Worm (Caenorhabditis elegans) whole organism, L4/young adult: ENCODE measurements around the gene fbxa-72.

Experiments used
- W03F9.2 ChIP-seq: fragments of 150-350 bp; optimal IDR thresholded peaks from 2 replicates; lab custom pipeline; 2014; ENCODE audit warnings: missing biosample characterization, missing genetic modification characterization
- dao-5 ChIP-seq: sonication (generic microtip); optimal IDR thresholded peaks from 2 replicates; lab custom pipeline; 2016; ENCODE audit warnings: missing genotype, missing genetic modification characterization, moderate library complexity, missing compliant biosample characterization
- him-1 ChIP-seq: sonication (generic microtip); optimal IDR thresholded peaks from 2 replicates; lab custom pipeline; 2016; ENCODE audit warnings: missing genotype, missing genetic modification reagents, missing genetic modification characterization, missing compliant biosample characterization

Gene fbxa-72

ce11 chrV:699051-699450 is 22.5 kb upstream of the fbxa-72 start:
- TF ChIP-seq W03F9.2 (tag; lab: Kevin White, UChicago) (no peak), him-1 (no peak), dao-5 (tag; lab: Kevin White, UChicago) (no peak)

ce11 chrV:695914-696313 is 19.4 kb upstream of the fbxa-72 start, which contains the start of gene srj-52:
TSS of gene srj-52 (minus strand) at chrV:696014.
- TF ChIP-seq him-1 (no peak), W03F9.2 (tag; lab: Kevin White, UChicago) (no peak), dao-5 (tag; lab: Kevin White, UChicago) (no peak)

- TF ChIP-seq him-1 (no peak), dao-5 (tag; lab: Kevin White, UChicago) (no peak), W03F9.2 (tag; lab: Kevin White, UChicago) (no peak)
These were observed 18.1 kb upstream of the fbxa-72 start, which contains the start of gene srj-53 for ce11 chrV:694625-695024. TSS of gene srj-53 (minus strand) at chrV:694725.

- TF ChIP-seq him-1 = no peak
- TF ChIP-seq W03F9.2 (tag; lab: Kevin White, UChicago) = no peak
- TF ChIP-seq dao-5 (tag; lab: Kevin White, UChicago) = no peak
These were observed 16.3 kb upstream of the fbxa-72 start, which contains the start of gene srx-4 for ce11 chrV:692720-693422. TSS of gene srx-4 (minus strand) at chrV:692770.

ce11 chrV:689538-689937 is 13.0 kb upstream of the fbxa-72 start:
- TF ChIP-seq dao-5 (tag; lab: Kevin White, UChicago) = no peak
- TF ChIP-seq him-1 = no peak
- TF ChIP-seq W03F9.2 (tag; lab: Kevin White, UChicago) = no peak

ce11 chrV:687384-687783 is 10.8 kb upstream of the fbxa-72 start, which contains the start of gene H25P19.1:
TSS of gene H25P19.1 (plus strand) at chrV:687684.
- no peak for TF ChIP-seq dao-5 (tag; lab: Kevin White, UChicago)
- no peak for TF ChIP-seq W03F9.2 (tag; lab: Kevin White, UChicago)
- no peak for TF ChIP-seq him-1

- TF ChIP-seq him-1 (no peak), W03F9.2 (tag; lab: Kevin White, UChicago) (no peak), dao-5 (tag; lab: Kevin White, UChicago) (no peak)
These were observed 7.3 kb upstream of the fbxa-72 start, which contains the start of gene F31F4.1 for ce11 chrV:683858-684257. TSS of gene F31F4.1 (plus strand) at chrV:684060.

- TF ChIP-seq W03F9.2 (tag; lab: Kevin White, UChicago) = no peak
- no peak for TF ChIP-seq him-1
- TF ChIP-seq dao-5 (tag; lab: Kevin White, UChicago) = no peak
These were observed 5.5 kb upstream of the fbxa-72 start, which contains the start of gene srx-23 for ce11 chrV:682031-682430. TSS of gene srx-23 (plus strand) at chrV:682331.

ce11 chrV:679663-680062 is 3.1 kb upstream of the fbxa-72 start, which contains the start of gene srx-22:
TSS of gene srx-22 (plus strand) at chrV:679963.
- TF ChIP-seq him-1 (no peak), dao-5 (tag; lab: Kevin White, UChicago) (no peak), W03F9.2 (tag; lab: Kevin White, UChicago) (no peak)

- TF ChIP-seq dao-5 (tag; lab: Kevin White, UChicago) = no peak
- no peak for TF ChIP-seq him-1
- no peak for TF ChIP-seq W03F9.2 (tag; lab: Kevin White, UChicago)
These were observed 463 bp downstream of the fbxa-72 start for ce11 chrV:676090-676489.

ce11 chrV:674213-674612 is 2.3 kb downstream of the fbxa-72 start, which contains the start of gene sru-25:
TSS of gene sru-25 (minus strand) at chrV:674313.
- no peak for TF ChIP-seq dao-5 (tag; lab: Kevin White, UChicago)
- TF ChIP-seq W03F9.2 (tag; lab: Kevin White, UChicago) = no peak
- TF ChIP-seq him-1 = no peak

ce11 chrV:671342-671741 is 5.2 kb downstream of the fbxa-72 start, which contains the start of gene sru-24:
TSS of gene sru-24 (minus strand) at chrV:671442.
- TF ChIP-seq W03F9.2 (tag; lab: Kevin White, UChicago) (no peak), dao-5 (tag; lab: Kevin White, UChicago) (no peak), him-1 (no peak)

- no peak for TF ChIP-seq him-1
- no peak for TF ChIP-seq dao-5 (tag; lab: Kevin White, UChicago)
- no peak for TF ChIP-seq W03F9.2 (tag; lab: Kevin White, UChicago)
These were observed 9.1 kb downstream of the fbxa-72 start, which contains the start of gene nhr-180 for ce11 chrV:667459-667858. TSS of gene nhr-180 (minus strand) at chrV:667510.

- TF ChIP-seq W03F9.2 (tag; lab: Kevin White, UChicago) = no peak
These were observed 12.2 kb downstream of the fbxa-72 start, which contains the start of the genes F31F4.11 and srh-266 for ce11 chrV:664337-664847. TSS of gene F31F4.11 (minus strand) at chrV:664437. TSS of gene srh-266 (plus strand) at chrV:664797.
